Worm (Caenorhabditis elegans) whole organism, L4/young adult: ENCODE data around the gene F42A10.7.

ENCODE experiments used
- W03F9.2 ChIP-seq: fragments of 150-350 bp; optimal IDR thresholded peaks from 2 replicates; lab custom pipeline; 2014; ENCODE audit warnings: missing biosample characterization, missing genetic modification characterization
- dao-5 ChIP-seq: sonication (generic microtip); optimal IDR thresholded peaks from 2 replicates; lab custom pipeline; 2016; ENCODE audit warnings: missing genotype, missing genetic modification characterization, moderate library complexity, missing compliant biosample characterization
- him-1 ChIP-seq: sonication (generic microtip); optimal IDR thresholded peaks from 2 replicates; lab custom pipeline; 2016; ENCODE audit warnings: missing genotype, missing genetic modification reagents, missing genetic modification characterization, missing compliant biosample characterization

The F42A10.7 gene

DNA sequence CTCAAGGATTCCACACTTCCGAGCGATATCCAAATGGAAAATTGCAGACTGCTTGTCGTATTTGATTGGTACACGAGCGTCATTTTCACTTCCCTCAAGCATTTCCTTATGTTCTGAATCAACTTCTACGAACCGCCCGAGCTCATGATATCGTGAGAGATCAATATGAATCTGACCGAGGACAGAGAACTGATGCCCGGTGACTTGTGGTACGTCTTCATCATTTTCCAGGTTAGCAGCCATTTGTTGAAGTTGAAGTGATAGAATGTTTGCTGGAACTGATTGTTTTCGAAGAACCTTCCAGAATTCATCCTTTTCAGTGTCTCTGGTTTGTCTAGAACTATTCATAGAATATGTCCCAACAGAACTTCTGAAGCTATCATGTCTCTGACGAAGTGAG is 11.9 kb downstream of the F42A10.7 start:
- TF ChIP-seq him-1, result no peak
- TF ChIP-seq W03F9.2 (tag; lab: Kevin White, UChicago), result no peak
- no peak for TF ChIP-seq dao-5

DNA sequence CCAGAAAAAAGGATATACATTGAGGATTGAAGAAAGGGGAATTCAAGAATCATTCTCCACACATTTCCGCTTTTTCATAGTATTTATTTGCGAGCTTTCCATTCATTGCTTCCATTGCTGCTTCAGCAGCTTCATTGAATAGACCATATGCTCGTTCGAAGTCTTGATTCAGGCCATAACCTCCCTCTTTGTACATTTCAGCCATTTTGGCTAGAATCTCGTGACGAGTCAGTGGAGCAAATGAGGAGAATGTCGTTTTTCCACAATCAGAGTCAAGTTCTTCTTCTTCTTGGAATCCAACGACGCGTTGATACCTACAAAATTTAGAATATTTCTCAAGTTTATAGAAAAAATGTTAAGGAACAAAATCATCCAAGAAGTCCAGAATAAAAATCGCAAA is 13.2 kb downstream of the F42A10.7 start:
- TF ChIP-seq dao-5 (no peak), W03F9.2 (tag; lab: Kevin White, UChicago) (no peak)

DNA sequence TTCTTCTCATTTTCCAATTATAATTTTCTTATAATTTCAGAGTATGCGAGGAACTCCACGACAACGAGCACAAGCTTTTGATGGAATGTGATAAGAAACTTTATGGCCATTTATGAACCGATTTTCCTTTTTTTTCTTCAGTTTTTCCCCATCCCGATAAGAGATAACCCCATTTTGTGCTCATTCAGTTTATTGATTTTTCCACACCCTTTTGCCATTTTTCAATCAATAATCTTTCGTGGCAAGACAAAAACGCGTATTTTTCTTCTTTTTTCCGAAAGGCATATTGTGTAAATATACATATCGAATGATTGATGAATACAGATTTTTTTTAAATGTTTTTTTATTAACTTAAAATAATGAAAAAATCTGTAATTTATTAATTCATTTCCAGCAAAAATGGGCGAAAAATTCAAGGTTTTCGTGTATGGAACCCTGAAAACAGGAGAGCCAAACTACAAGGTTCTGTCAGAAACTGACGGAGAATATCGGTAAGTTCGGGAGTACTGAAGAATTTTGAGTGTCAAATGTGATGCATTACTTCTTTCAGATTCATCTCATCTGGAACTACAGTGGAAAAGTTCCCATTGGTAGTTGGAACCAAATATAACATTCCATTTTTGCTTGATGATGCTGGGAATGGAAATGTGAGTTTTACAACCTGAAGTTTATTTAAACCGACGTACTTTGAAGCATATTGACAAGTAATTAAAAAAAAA is 14.1 kb downstream of the F42A10.7 start, which contains the start of gene F42A10.9:
Gene F42A10.9 (plus strand): TSS at position 321 of the 719 bp plus-strand sequence.
- TF ChIP-seq W03F9.2 (tag; lab: Kevin White, UChicago) (no peak), him-1 (no peak), dao-5 (no peak)

DNA sequence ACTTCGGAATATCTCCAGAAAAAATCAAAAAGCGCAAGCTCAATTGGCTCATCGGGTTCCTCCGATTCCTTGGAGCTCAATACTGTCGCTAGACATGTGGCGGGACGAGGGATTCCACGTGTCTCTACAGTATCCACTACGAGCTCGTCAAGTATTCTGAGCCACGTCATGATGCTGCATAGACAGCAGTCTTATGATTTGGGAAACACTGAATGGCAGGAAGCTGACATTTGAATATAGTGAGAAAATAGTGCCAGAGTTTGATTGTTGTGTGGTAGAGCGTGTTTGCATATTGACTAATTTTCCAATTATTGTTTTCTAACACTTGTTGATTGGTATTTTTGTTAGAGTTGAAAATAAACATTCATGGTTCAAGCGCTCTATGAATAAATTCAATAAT is 15.1 kb downstream of the F42A10.7 start:
- TF ChIP-seq dao-5 (no peak), him-1 (no peak), W03F9.2 (tag; lab: Kevin White, UChicago) (no peak)

DNA sequence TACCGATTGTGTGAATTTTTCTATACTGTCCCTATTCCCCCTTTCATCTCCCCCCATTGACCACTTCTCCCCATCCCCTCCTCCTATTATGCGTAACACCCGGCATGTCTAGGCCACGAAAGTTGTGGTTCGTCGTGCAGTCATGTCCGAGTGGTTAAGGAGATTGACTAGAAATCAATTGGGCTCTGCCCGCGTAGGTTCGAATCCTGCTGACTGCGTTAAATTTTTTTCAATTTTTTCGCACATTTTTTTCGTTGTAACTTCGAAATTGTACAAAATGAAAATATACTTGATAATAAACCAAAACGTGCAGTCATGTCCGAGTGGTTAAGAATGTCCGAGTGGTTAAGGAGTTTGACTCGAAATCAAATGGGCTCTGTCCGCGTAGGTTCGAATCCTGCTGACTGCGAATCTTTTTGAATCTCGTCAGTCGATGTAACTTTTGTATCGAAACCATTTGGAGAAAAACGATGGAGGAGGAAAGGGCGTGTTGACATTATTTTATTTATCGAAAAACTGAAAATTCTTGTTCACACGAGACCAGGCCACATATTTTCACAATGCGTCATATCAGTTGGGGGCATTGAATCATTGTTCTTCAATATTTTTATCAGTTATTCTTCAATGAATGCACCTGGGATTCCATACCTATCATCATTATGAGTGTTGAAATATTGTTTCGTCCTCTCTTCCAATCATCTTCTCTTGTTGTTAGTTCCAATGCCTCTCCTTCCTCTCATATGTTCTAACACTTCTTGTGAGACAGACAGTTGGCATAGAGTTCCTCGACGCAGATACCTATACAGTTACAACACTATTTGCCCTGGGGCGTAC is 19.6 kb downstream of the F42A10.7 start, which contains the start of gene nfm-1:
Gene nfm-1 (plus strand): TSS at position 812 of the 834 bp plus-strand sequence.
- TF ChIP-seq him-1 (peak; percentile 46), W03F9.2 (tag; lab: Kevin White, UChicago) (peak; percentile 23), dao-5 (no peak)

DNA sequence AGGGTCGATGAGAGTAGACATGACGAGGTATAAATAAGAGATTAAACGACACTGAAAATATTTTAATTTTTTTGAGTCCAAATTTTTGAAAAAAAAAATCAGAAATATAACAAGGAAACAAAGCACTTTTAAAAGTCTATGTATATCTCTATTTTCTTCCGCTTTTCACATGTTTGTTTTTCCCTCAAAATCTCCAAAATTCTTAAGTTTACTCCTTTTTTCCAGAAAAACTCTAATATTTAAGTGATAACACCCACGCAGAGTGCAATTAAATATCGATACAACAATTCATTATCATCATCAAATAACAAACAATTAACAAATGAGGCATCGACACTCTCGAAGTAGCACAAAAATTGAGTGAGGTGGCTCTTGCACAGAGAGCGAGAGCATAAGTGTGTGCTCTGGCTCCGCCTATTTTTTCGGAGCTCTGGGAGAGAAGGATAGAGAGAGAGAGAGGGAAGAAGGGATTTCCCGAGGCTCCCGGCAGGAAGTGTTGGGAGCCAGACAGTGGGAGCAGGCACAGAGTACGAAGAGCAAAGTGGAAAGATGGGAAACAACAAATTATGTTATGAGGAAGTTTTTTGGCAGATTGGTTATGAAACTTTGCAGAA is 20.7 kb downstream of the F42A10.7 start, which contains the start of gene anmt-2:
Gene anmt-2 (minus strand): TSS at position 51 of the 614 bp plus-strand sequence.
- TF ChIP-seq W03F9.2 (tag; lab: Kevin White, UChicago) (no peak), dao-5 (no peak), him-1 (no peak)

DNA sequence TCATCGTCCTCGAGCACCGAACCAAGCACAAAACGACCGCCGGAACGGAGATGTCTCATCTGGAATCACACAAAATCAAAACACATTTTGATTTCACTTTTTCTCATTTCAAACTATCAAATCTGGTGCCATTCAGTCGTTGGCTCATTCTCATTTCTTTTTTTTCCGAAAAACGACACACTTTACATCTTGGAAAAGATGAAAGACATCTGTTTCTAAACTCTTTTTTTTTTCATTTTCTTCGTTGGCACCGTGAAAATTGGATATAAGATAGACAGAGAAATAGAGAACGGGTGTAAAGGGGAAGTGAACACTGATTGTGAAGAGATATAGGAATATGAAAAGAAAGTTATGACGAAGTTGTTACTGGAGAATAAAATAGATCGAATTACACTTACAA is 22.7 kb downstream of the F42A10.7 start:
- TF ChIP-seq him-1, result no peak
- no peak for TF ChIP-seq W03F9.2 (tag; lab: Kevin White, UChicago)
- TF ChIP-seq dao-5, result no peak

DNA sequence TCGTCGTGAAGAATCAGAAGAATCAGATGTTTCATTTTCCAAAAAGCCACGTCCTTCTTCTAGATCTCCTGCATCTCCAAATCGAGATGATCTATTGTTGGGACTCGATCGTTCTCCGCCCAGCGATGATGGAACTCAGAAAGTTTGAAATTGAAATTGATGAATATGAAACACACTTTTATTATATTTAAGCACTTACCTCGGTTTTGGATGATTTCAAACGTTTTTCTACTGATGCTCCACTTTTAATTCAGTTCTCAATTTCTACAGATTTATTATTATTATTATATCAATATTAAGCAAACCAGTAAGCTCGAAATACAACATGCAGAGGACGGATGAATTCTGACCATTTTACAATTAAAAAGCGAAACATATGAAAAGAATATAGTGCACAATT is 23.9 kb downstream of the F42A10.7 start:
- TF ChIP-seq him-1, result no peak

DNA sequence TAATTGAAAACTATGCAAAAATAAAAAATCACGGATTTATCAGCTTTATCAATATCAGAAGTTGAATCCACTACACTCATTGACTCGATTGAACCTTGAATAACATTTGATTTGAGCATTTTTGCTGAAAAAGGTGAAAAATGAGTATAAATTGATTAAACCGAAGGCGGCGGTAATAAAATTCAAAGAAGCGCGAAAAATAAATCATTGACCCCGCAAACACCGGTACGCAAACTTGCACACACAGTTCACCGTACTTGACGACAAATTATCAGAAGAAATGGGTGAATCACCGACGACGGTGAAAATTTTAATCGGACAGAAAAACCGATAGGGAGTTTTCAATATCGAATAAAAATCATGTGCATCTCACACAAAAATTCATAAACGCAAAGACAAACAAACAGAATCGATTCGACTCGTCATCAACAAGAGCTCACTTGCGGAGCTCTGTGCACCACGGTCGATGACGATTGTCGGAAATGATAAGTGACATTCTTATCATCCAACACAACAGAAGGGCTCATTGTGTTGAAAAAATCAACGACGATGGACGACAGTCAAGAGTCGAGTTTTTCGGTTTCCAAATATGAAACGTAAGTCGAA is 28.9 kb downstream of the F42A10.7 start, which contains the start of the genes wht-7 and Y42G9A.1:
Gene wht-7 (minus strand): TSS at position 131 of the 606 bp plus-strand sequence.
Gene Y42G9A.1 (plus strand): TSS at position 495 of the 606 bp plus-strand sequence.
- no peak for TF ChIP-seq dao-5
- TF ChIP-seq W03F9.2 (tag; lab: Kevin White, UChicago), result peak; percentile 27

DNA sequence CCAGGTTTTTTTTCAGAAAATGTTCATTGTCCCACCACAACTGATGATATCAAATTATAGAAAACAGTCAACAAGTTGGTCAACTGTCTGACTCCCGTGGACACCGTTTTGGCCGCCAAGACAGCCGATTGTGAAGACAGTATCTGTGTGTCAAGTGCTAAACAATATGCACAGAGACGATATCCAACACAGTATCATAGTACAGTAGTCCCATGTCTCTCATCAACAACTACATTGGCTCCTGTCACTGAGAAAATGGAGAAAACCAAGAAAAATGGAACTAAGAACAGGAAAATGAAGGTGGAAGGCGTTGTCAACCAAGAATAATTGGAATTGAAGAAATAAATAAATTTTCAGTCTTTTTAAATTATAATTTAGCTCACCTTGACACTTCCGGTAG is 29.8 kb downstream of the F42A10.7 start:
- TF ChIP-seq dao-5, result no peak
- TF ChIP-seq him-1, result no peak
- TF ChIP-seq W03F9.2 (tag; lab: Kevin White, UChicago), result no peak

DNA sequence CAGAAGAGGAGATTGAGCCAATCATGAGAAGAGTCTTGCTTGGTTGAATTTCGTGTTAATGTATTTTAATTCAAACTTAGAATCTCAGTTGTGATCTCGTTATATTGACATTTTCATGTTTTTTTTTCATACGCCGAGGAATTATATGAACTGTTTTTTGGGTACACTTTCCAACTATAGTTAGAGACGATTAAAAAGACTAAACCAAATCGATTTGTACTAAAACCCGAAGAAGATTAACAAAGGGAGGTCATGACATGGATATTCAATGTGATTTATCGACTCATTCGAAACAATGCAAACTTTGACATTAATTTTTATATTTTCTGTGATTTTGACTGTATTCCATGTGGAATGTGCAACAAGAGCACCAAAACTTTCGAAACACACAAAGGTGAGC is 30.6 kb downstream of the F42A10.7 start, which contains the start of gene Y42G9A.2:
Gene Y42G9A.2 (plus strand): TSS at position 284 of the 400 bp plus-strand sequence.
- TF ChIP-seq dao-5, result no peak
- TF ChIP-seq W03F9.2 (tag; lab: Kevin White, UChicago), result no peak
- no peak for TF ChIP-seq him-1

DNA sequence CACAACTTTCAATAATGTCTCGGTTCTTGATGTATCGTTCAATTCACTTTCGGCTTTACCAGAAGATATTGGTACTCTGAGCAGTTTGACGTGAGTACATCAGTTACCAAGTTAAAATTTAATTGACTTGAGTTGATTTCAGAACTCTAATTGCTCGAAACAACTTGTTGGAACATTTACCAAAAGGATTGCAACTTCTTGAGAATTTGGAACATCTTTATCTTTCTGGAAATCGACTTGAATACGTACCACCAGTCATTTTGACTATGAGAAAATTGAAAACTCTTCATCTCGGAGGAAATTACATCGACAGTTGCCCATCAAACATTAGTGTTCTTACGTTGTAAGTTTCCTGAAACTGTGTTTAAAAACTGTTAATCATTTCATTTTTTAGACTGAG is 31.7 kb downstream of the F42A10.7 start:
- TF ChIP-seq him-1 (no peak), dao-5 (no peak), W03F9.2 (tag; lab: Kevin White, UChicago) (no peak)

DNA sequence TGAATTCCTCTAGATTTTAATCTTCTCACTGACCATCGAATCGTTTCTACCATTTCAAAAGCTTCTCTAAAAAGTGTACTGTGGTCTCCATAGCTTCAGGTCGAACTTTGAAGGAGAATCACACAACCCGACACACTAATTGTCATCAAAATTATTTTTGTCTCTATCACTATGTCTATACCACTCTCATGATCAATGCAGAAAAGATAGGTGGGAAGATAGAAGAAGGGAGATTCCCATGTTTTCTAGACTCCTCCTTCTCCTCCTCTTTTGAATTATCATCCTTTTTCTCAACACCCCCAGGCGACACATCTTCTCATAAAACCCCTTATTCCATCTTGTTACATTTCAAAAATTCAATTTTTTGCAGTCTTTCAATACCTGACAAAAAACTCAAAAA is 32.6 kb downstream of the F42A10.7 start, which contains the start of gene Y42G9A.3:
Gene Y42G9A.3 (plus strand): TSS at position 363 of the 400 bp plus-strand sequence.
- TF ChIP-seq dao-5 (no peak), W03F9.2 (tag; lab: Kevin White, UChicago) (no peak), him-1 (no peak)

DNA sequence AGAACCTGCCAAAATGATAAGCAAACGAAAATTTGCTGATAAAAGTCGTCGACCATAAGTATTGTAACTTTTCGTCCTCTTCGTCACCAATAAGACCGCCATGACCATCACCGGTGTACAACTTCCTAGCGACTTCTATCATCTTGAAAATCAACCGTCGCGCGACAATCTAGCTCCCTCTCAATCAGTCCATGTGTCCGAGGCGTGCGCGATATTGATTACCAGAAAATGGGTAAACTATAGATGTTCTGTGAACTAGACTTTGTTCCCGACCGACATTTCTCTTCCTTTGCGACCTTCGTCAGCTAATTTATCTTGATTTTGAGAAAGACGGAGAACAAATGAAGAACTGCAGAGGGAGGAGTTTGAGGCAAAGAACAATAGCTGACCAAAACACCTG is 33.2 kb downstream of the F42A10.7 start:
- TF ChIP-seq him-1 (no peak), dao-5 (no peak), W03F9.2 (tag; lab: Kevin White, UChicago) (no peak)
